Worm (Caenorhabditis elegans): ENCODE results near the gene nas-29.

The nas-29 gene

DNA sequence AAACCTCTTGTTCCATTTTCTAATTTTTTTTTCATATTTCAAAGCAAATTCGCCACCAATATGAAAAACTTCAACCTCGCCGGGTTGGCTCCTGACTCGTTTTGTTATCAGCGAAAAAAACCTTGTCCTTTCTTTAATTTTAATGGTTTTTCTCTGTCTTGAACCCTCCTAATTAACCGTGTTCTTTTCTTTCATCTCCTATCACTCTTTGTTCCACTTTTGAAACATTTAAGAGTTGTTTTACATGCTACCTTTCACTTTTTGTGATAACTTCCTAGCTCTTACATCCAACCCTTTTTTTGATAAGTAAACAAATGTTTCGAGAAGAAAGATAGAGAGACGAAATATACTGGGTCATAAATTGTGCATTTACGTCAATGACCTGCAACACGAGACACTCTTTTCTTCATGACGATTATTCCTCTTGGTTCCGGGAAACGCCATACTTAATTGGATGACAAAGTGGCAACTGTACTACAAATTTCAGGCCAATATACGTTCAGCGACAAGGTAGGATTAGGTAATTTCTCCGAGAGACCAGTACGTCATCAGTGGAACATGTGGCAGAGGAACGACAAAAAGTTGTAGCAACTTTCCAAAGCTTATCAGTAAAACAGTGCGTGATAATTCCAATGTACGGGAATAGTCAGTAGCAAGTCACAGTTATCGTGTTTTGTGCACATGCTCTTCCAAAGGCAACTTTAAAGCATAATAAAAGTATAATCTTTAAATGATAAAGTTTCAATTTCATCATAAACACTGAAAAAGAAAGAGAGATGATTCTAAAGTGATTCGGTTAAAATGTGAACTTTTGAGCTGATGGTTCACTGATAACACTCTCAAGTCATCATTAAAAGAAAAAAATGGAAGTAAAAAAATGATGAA is 43.1 kb upstream of the nas-29 start:
- TF ChIP-seq nhr-28 (tag; optimal IDR thresholded peaks at IDR 0.05) (no peak), M03D4.4 (tag; optimal IDR thresholded peaks at IDR 0.05) (no peak), mep-1 (tag; optimal IDR thresholded peaks at IDR 0.05) (no peak), zip-8 (tag; optimal IDR thresholded peaks at IDR 0.05) (no peak), bed-3 (GFP tag; optimal IDR thresholded peaks at IDR 0.05) (no peak), tbx-8 (GFP tag; optimal IDR thresholded peaks at IDR 0.05) (no peak), lin-32 (GFP tag; optimal IDR thresholded peaks at IDR 0.05) (no peak), drap-1 (GFP tag; optimal IDR thresholded peaks at IDR 0.05) (no peak), hlh-1 (tag; optimal IDR thresholded peaks at IDR 0.05) (no peak)

DNA sequence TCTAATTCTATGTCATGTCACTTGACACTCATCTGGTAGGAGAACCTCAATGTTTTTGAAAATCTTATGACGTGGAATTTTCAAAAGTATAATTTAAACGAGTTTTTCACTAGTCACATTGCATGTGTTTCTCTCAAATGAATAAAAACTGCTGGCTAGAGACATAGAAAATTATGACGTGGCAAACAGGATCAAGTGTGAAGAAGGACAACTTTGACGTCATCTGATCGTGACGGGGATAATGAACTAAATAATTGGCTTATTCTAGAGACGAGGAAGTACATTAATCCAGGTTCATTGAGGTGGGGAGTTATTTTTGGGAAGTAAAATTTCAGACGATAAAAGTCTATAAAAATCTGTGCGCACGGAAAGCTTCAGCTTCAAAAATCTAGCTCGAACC is 41.4 kb upstream of the nas-29 start:
- TF ChIP-seq mab-5 (tag; optimal IDR thresholded peaks at IDR 0.05) (no peak), snpc-4 (tag; optimal IDR thresholded peaks at IDR 0.05) (no peak), M03D4.4 (tag; optimal IDR thresholded peaks at IDR 0.05) (no peak), ceh-83 (GFP tag; optimal IDR thresholded peaks at IDR 0.05) (no peak)

DNA sequence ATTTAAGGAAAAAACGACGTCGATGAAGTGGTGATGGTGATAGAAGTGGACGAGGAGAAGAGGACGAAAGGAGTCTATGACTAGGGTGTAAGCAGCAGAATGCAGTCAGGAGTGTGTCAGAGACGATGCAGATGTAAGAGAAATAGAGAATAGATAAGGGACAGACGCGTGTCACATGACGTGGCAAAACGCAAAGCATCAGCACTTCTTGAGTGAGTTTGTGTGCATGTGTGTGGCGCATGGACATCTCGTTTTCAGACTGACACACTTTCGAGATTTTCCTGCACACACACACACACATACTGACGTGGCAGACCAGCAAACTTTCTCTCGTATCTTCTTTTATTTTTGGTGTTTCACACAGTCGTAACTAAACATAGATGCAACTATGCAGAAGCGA is 40.6 kb upstream of the nas-29 start:
- TF ChIP-seq mls-2 (tag; optimal IDR thresholded peaks at IDR 0.05) = no peak
- TF ChIP-seq unc-62 (GFP tag; optimal IDR thresholded peaks at IDR 0.05) = peak; percentile 52
- TF ChIP-seq elt-1 (tag; optimal IDR thresholded peaks at IDR 0.05; ENCODE audit: borderline replicate concordance, insufficient read depth) = no peak
- TF ChIP-seq nhr-2 (tag; optimal IDR thresholded peaks at IDR 0.05) = no peak
- no peak for TF ChIP-seq tbx-8 (GFP tag; optimal IDR thresholded peaks at IDR 0.05)
- TF ChIP-seq zip-8 (tag; optimal IDR thresholded peaks at IDR 0.05) = no peak
- TF ChIP-seq unc-120 (tag; optimal IDR thresholded peaks at IDR 0.05; ENCODE audit: poor library complexity, severe bottlenecking) = no peak
- TF ChIP-seq drap-1 (GFP tag; optimal IDR thresholded peaks at IDR 0.05) = no peak
- no peak for TF ChIP-seq lin-13 (tag; optimal IDR thresholded peaks at IDR 0.05)
- no peak for TF ChIP-seq nhr-237 (tag; optimal IDR thresholded peaks at IDR 0.05)
- TF ChIP-seq unc-39 (tag; optimal IDR thresholded peaks at IDR 0.05) = no peak
- TF ChIP-seq hlh-1 (tag; optimal IDR thresholded peaks at IDR 0.05) = peak; percentile 90
- TF ChIP-seq mep-1 (tag; optimal IDR thresholded peaks at IDR 0.05) = no peak
- TF ChIP-seq sptf-1 (tag; optimal IDR thresholded peaks at IDR 0.05) = no peak
- TF ChIP-seq snpc-4 (tag; optimal IDR thresholded peaks at IDR 0.05) = no peak
- no peak for TF ChIP-seq flh-1 (GFP tag; optimal IDR thresholded peaks at IDR 0.05)

DNA sequence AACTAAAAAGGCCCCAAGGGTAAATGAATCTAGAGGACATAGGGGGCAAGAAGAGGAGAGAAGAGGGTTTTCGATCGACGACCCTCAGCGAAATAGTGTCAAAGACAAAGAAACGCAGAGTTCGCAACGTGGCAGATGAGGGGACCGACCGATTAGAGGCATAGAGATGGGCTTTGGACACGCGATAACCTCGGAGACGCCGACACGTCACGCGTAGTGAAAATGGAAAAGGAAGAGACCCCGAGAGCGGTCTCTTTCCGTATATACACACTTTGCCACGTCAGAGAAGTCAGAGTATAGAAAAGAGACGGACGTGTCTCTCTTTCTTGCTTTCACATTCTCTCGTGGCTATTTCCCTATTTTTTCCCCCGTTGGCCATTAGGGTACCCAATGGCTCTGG is 39.7 kb upstream of the nas-29 start:
- TF ChIP-seq flh-1 (GFP tag; optimal IDR thresholded peaks at IDR 0.05) (no peak), snpc-4 (tag; optimal IDR thresholded peaks at IDR 0.05) (no peak), nhr-76 (tag; optimal IDR thresholded peaks at IDR 0.05) (no peak), mls-2 (tag; optimal IDR thresholded peaks at IDR 0.05) (peak; percentile 57), nhr-2 (tag; optimal IDR thresholded peaks at IDR 0.05) (peak; percentile 75), ceh-43 (GFP tag; optimal IDR thresholded peaks at IDR 0.05) (no peak), ham-2 (GFP tag; optimal IDR thresholded peaks at IDR 0.05) (peak; percentile 35), ceh-83 (GFP tag; optimal IDR thresholded peaks at IDR 0.05) (no peak), M03D4.4 (tag; optimal IDR thresholded peaks at IDR 0.05) (no peak), bed-3 (GFP tag; optimal IDR thresholded peaks at IDR 0.05) (no peak), sem-2 (GFP tag; optimal IDR thresholded peaks at IDR 0.05) (no peak), unc-120 (tag; optimal IDR thresholded peaks at IDR 0.05; ENCODE audit: poor library complexity, severe bottlenecking) (peak; percentile 80), elt-1 (tag; optimal IDR thresholded peaks at IDR 0.05; ENCODE audit: borderline replicate concordance, insufficient read depth) (peak; percentile 76), cnd-1 (tag; optimal IDR thresholded peaks at IDR 0.05) (peak; percentile 64), drap-1 (GFP tag; optimal IDR thresholded peaks at IDR 0.05) (peak; percentile 71), pha-4 (tag; optimal IDR thresholded peaks at IDR 0.05) (no peak), nhr-237 (tag; optimal IDR thresholded peaks at IDR 0.05) (no peak), blmp-1 (tag; optimal IDR thresholded peaks at IDR 0.05) (no peak), sptf-1 (tag; optimal IDR thresholded peaks at IDR 0.05) (peak; percentile 48), hlh-1 (tag; optimal IDR thresholded peaks at IDR 0.05) (peak; percentile 40), unc-39 (tag; optimal IDR thresholded peaks at IDR 0.05) (no peak), nhr-12 (tag; optimal IDR thresholded peaks at IDR 0.05) (no peak), mep-1 (tag; optimal IDR thresholded peaks at IDR 0.05) (peak; percentile 55), nhr-28 (tag; optimal IDR thresholded peaks at IDR 0.05) (no peak), ces-1 (GFP tag; optimal IDR thresholded peaks at IDR 0.05) (peak; percentile 71), lin-13 (tag; optimal IDR thresholded peaks at IDR 0.05) (no peak), zip-8 (tag; optimal IDR thresholded peaks at IDR 0.05) (no peak), ztf-11 (tag; optimal IDR thresholded peaks at IDR 0.05) (peak; percentile 34), elt-3 (tag; optimal IDR thresholded peaks at IDR 0.05) (peak; percentile 58), mab-5 (tag; optimal IDR thresholded peaks at IDR 0.05) (no peak), ceh-39 (tag; optimal IDR thresholded peaks at IDR 0.05) (no peak), tbx-8 (GFP tag; optimal IDR thresholded peaks at IDR 0.05) (no peak), lsy-2 (tag; optimal IDR thresholded peaks at IDR 0.05) (peak; percentile 17), unc-62 (GFP tag; optimal IDR thresholded peaks at IDR 0.05) (peak; percentile 75), lin-32 (GFP tag; optimal IDR thresholded peaks at IDR 0.05) (no peak)

All from whole organism, mixed stage, embryonic.